Worm (Caenorhabditis elegans): ENCODE data around the gene R07D5.2.

DNA sequence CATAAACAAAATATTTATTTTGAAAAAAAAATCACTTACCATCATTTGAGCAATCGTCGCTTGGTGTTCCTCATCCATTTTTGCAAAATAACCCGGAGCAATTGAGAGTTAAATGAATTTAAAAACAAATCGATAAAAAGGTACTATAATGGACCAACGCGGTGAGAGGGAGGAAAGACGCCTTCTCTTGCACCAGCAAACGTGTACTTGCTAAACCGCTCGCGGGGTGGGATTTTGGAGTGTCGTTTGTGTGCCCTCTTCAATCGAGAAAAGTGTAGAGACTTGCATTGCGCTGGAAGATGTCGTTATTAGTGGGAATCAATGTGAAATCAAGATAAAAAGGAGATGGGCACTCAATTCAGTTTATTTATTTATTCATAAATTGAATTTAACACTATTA lies 32.6 kb downstream of the R07D5.2 start, which contains the start of gene H40L08.1:
- TF ChIP-seq pha-4 (tag; optimal IDR thresholded peaks at IDR 0.05) (no peak), pqm-1 (tag; optimal IDR thresholded peaks at IDR 0.05) (no peak), pros-1 (tag; optimal IDR thresholded peaks at IDR 0.05) (no peak), syd-9 (tag; optimal IDR thresholded peaks at IDR 0.05) (no peak), dmd-4 (tag; optimal IDR thresholded peaks at IDR 0.05; ENCODE audit: borderline replicate concordance) (no peak), pag-3 (tag; optimal IDR thresholded peaks at IDR 0.05; ENCODE audit: borderline replicate concordance) (no peak), ref-2 (tag; optimal IDR thresholded peaks at IDR 0.05) (no peak), ama-1 (optimal IDR thresholded peaks at IDR 0.05) (no peak), sox-4 (tag; optimal IDR thresholded peaks at IDR 0.05) (no peak)

All from whole organism, late embryonic.